Worm (Caenorhabditis elegans) whole organism, midembryonic: ENCODE results near the gene clec-125.

ENCODE experiments used
- T22C8.4 ChIP-seq: fragments of 200-800 bp; sonication (Bioruptor generic); IDR thresholded peaks from 2 replicates; pipeline ENCODE4 v1.3.6; 2022; ENCODE audit warnings: missing genetic modification characterization, missing compliant biosample characterization
- flt-1 ChIP-seq: fragments of 200-800 bp; sonication (Bioruptor generic); IDR thresholded peaks from 2 replicates; pipeline ENCODE4 v1.3.6; 2022; ENCODE audit warnings: missing genetic modification characterization, missing compliant biosample characterization
- klf-2 ChIP-seq: fragments of 200-800 bp; sonication (Bioruptor generic); conservative IDR thresholded peaks from 2 replicates; pipeline ENCODE4 v1.3.6; 2022; ENCODE audit warnings: missing genetic modification reagents, missing genetic modification characterization, missing compliant biosample characterization
- ref-1 ChIP-seq: fragments of 200-800 bp; sonication (Bioruptor generic); conservative IDR thresholded peaks from 2 replicates; pipeline ENCODE4 v1.3.6; 2022; ENCODE audit warnings: missing genetic modification reagents, missing genetic modification characterization, missing compliant biosample characterization
- tab-1 ChIP-seq: fragments of 200-800 bp; sonication (Bioruptor generic); IDR thresholded peaks from 2 replicates; pipeline ENCODE4 v1.3.6; 2022; ENCODE audit warnings: missing genetic modification characterization, missing compliant biosample characterization
- ztf-23 ChIP-seq: fragments of 200-800 bp; sonication (Bioruptor generic); IDR thresholded peaks from 2 replicates; pipeline ENCODE4 v1.3.6; 2022; ENCODE audit warnings: missing genetic modification reagents, missing genetic modification characterization, missing compliant biosample characterization
- ztf-29 ChIP-seq: fragments of 200-800 bp; sonication (Bioruptor generic); IDR thresholded peaks from 2 replicates; pipeline ENCODE4 v1.3.6; 2022; ENCODE audit warnings: missing genetic modification reagents, missing genetic modification characterization, missing compliant biosample characterization

Gene clec-125

ce11 chrII:3567576-3567975 lies 51.8 kb downstream of the clec-125 start:
- TF ChIP-seq ref-1 (peak; percentile 70), flt-1 (GFP tag; lab: Robert Waterston, UW) (peak; percentile 91), tab-1 (GFP tag; lab: Robert Waterston, UW) (peak; percentile 77), ztf-23 (GFP tag; lab: Robert Waterston, UW) (peak; percentile 75; the same call in 1 of the 2 replicates), T22C8.4 (GFP tag; lab: Robert Waterston, UW) (peak; percentile 49; the same call in 1 of the 2 replicates), ztf-29 (peak; percentile 80), klf-2 (GFP tag; lab: Robert Waterston, UW) (peak; percentile 64; the same call in 1 of the 2 replicates)
